Fruit fly (Drosophila melanogaster): ENCODE results near the gene m.

The m gene

DNA sequence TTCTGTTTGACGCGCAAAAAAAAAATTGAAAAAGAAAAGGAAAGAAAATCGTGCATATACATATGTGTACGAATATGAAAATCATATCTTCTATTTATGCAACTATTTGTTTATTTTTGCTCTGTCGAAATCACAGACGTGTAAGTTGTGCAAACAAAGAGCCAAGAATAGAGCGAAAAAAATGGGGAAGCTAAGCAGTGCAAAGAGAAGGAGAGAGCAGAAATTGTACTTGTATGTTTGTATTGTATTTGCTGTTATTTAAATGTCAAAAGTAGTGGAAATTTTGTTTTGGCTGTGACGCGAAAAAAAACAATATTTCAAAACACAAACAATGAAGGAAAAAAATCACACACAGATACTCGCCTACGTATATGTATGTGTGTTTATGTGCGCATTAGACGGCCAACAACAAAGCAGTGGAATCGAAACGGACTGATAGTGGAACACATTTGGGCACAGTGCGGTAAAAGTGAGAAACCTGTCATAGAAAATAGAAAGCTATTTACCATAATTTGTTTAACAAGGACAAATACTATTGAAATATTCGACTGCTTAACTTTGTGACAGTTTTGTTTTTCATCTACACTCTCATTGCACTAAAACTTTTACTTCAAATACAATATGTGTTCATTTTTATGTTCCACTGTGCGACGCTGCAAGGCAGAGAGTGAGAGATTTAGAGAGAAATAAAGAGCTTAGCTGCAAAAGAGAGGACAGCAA lies 64.1 kb downstream of the m start (continued):
- TF ChIP-seq HLH3B (GFP tag; IDR thresholded peaks at IDR 0.05), result peak; percentile 96
- peak; percentile 82 for TF ChIP-seq sima (GFP tag; optimal IDR thresholded peaks at IDR 0.05)
- peak; percentile 93 for TF ChIP-seq B-H1 (GFP tag; IDR thresholded peaks at IDR 0.05)
- TF ChIP-seq MTF-1 (GFP tag; optimal IDR thresholded peaks at IDR 0.05; ENCODE audit: borderline replicate concordance), result peak; percentile 82
- TF ChIP-seq Jarid2 (GFP tag; optimal IDR thresholded peaks at IDR 0.05), result peak; percentile 71
- peak; percentile 93 for TF ChIP-seq nau (GFP tag; optimal IDR thresholded peaks at IDR 0.05)
- TF ChIP-seq CG10431 (GFP tag; optimal IDR thresholded peaks at IDR 0.05), result peak; percentile 66
- peak; percentile 95 for TF ChIP-seq pum (GFP tag; optimal IDR thresholded peaks at IDR 0.05)
- TF ChIP-seq Poxn (GFP tag; IDR thresholded peaks at IDR 0.05), result peak; percentile 77
- TF ChIP-seq CG14860 (GFP tag; IDR thresholded peaks at IDR 0.05; ENCODE audit: partially characterized antibody), result peak; percentile 61
- peak; percentile 95 to 96 for TF ChIP-seq chif (GFP tag; optimal IDR thresholded peaks at IDR 0.05)
- peak; percentile 94 for TF ChIP-seq CG30403 (GFP tag; optimal IDR thresholded peaks at IDR 0.05)
- TF ChIP-seq CG16779 (GFP tag; IDR thresholded peaks at IDR 0.05), result peak; percentile 93
- TF ChIP-seq D19A (tag; optimal IDR thresholded peaks at IDR 0.05), result peak; percentile 90
- TF ChIP-seq CG13894 (tag; optimal IDR thresholded peaks at IDR 0.05), result peak; percentile 80
- no peak for TF ChIP-seq Hr39 (optimal IDR thresholded peaks at IDR 0.05)
- peak; percentile 78 for TF ChIP-seq Lhr (GFP tag; optimal IDR thresholded peaks at IDR 0.05)
- peak; percentile 92 for TF ChIP-seq trem (tag; optimal IDR thresholded peaks at IDR 0.05)
- TF ChIP-seq Atf6 (GFP tag; IDR thresholded peaks at IDR 0.05), result peak; percentile 95
- peak; percentile 95 for TF ChIP-seq Mes4 (GFP tag; optimal IDR thresholded peaks at IDR 0.05)
- peak; percentile 91 for TF ChIP-seq CG18619 (GFP tag; optimal IDR thresholded peaks at IDR 0.05)
- TF ChIP-seq Hey (tag; optimal IDR thresholded peaks at IDR 0.05), result peak; percentile 55
- TF ChIP-seq CG10979 (tag; optimal IDR thresholded peaks at IDR 0.05), result peak; percentile 94
- TF ChIP-seq CG30020 (tag; optimal IDR thresholded peaks at IDR 0.05), result peak; percentile 79
- peak in 1 of 3 experiments; percentile 90 for TF ChIP-seq lola (GFP tag; optimal IDR thresholded peaks at IDR 0.05)
- peak in 1 of 3 experiments; percentile 71 for TF ChIP-seq Stat92E (GFP tag; optimal IDR thresholded peaks at IDR 0.05)
- peak; percentile 90 for TF ChIP-seq CG3838 (GFP tag; optimal IDR thresholded peaks at IDR 0.05)
- peak; percentile 97 for TF ChIP-seq stc (GFP tag; IDR thresholded peaks at IDR 0.05)
- TF ChIP-seq vvl (GFP tag; IDR thresholded peaks at IDR 0.05), result peak; percentile 98
- TF ChIP-seq CG8924 (tag; optimal IDR thresholded peaks at IDR 0.05), result peak; percentile 96
- peak; percentile 95 for TF ChIP-seq CG8089 (GFP tag; optimal IDR thresholded peaks at IDR 0.05)
- peak; percentile 89 for TF ChIP-seq disco-r (GFP tag; optimal IDR thresholded peaks at IDR 0.05)
- peak; percentile 82 for TF ChIP-seq Neu2 (GFP tag; optimal IDR thresholded peaks at IDR 0.05; ENCODE audit: borderline replicate concordance)
- peak; percentile 84 for TF ChIP-seq Hand (GFP tag; optimal IDR thresholded peaks at IDR 0.05)
- peak; percentile 82 for TF ChIP-seq CG31224 (GFP tag; IDR thresholded peaks at IDR 0.05)
- peak; percentile 24; the same call in 1 of the 2 replicates for TF ChIP-seq unc-4 (GFP tag; IDR thresholded peaks at IDR 0.05; ENCODE audit: partially characterized antibody)
- peak; percentile 93 for TF ChIP-seq pnt (GFP tag; optimal IDR thresholded peaks at IDR 0.05)
- TF ChIP-seq CG11695 (GFP tag; IDR thresholded peaks at IDR 0.05), result peak; percentile 96
- TF ChIP-seq Rx (GFP tag; IDR thresholded peaks at IDR 0.05), result peak; percentile 91
- TF ChIP-seq CG10543 (GFP tag; optimal IDR thresholded peaks at IDR 0.05), result peak; percentile 68
- TF ChIP-seq inv (GFP tag; IDR thresholded peaks at IDR 0.05; ENCODE audit: partially characterized antibody), result 0 out of 2 replicates have a peak, but pooled peaks have one; percentile 30
- TF ChIP-seq Hsf (GFP tag; optimal IDR thresholded peaks at IDR 0.05), result peak; percentile 95
- peak; percentile 93 for TF ChIP-seq H2.0 (GFP tag; IDR thresholded peaks at IDR 0.05)
- peak; percentile 87 for TF ChIP-seq bowl (GFP tag; IDR thresholded peaks at IDR 0.05)
- TF ChIP-seq corto (GFP tag; optimal IDR thresholded peaks at IDR 0.05), result peak; percentile 90
- TF ChIP-seq CG4360 (GFP tag; IDR thresholded peaks at IDR 0.05), result peak; percentile 84
- TF ChIP-seq Sry-β (GFP tag; optimal IDR thresholded peaks at IDR 0.05), result peak; percentile 26
- TF ChIP-seq crc (GFP tag; optimal IDR thresholded peaks at IDR 0.05), result peak; percentile 93
- peak; percentile 93 for TF ChIP-seq lmd (GFP tag; IDR thresholded peaks at IDR 0.05)
